Worm (Caenorhabditis elegans) whole organism, mixed stage, embryonic: ENCODE results near the gene C24H12.6.

Source experiments
- M03D4.4 ChIP-seq: sonication (generic microtip); optimal IDR thresholded peaks from 2 replicates; lab custom pipeline; 2017; ENCODE audit warnings: mild to moderate bottlenecking, missing genetic modification characterization, missing compliant biosample characterization
- bed-3 ChIP-seq: fragments of 200-800 bp; sonication (Bioruptor generic); optimal IDR thresholded peaks from 3 replicates; lab custom pipeline; 2018; ENCODE audit warnings: mild to moderate bottlenecking, missing genetic modification characterization, moderate library complexity, missing compliant biosample characterization
- blmp-1 ChIP-seq: fragments of 150-350 bp; optimal IDR thresholded peaks from 2 replicates; lab custom pipeline; 2014; ENCODE audit warnings: missing biosample characterization, missing genetic modification characterization
- ceh-39 ChIP-seq: fragments of 150-350 bp; optimal IDR thresholded peaks from 2 replicates; lab custom pipeline; 2014; ENCODE audit warnings: missing biosample characterization, missing genetic modification characterization
- ceh-43 ChIP-seq: fragments of 200-800 bp; sonication (Bioruptor generic); optimal IDR thresholded peaks from 2 replicates; lab custom pipeline; 2018; ENCODE audit warnings: mild to moderate bottlenecking, missing genetic modification characterization, moderate library complexity, missing compliant biosample characterization
- ces-1 ChIP-seq: fragments of 150-350 bp; optimal IDR thresholded peaks from 2 replicates; lab custom pipeline; 2014; ENCODE audit warnings: missing biosample characterization, missing genetic modification reagents, missing genetic modification characterization
- cnd-1 ChIP-seq: fragments of 200-800 bp; sonication (Bioruptor generic); optimal IDR thresholded peaks from 2 replicates; lab custom pipeline; 2018; ENCODE audit warnings: mild to moderate bottlenecking, missing genetic modification characterization, missing compliant biosample characterization
- drap-1 ChIP-seq: fragments of 200-800 bp; sonication (Bioruptor generic); optimal IDR thresholded peaks from 3 replicates; lab custom pipeline; 2018; ENCODE audit warnings: mild to moderate bottlenecking, missing genetic modification characterization, missing compliant biosample characterization
- elt-1 ChIP-seq: sonication (generic microtip); optimal IDR thresholded peaks from 2 replicates; lab custom pipeline; 2017; ENCODE audit warnings: missing genetic modification characterization, mild to moderate bottlenecking, missing compliant biosample characterization, antibody characterized with exemption, moderate library complexity, borderline replicate concordance; ENCODE audit not compliant: insufficient read depth
- elt-3 ChIP-seq: fragments of 150-350 bp; optimal IDR thresholded peaks from 2 replicates; lab custom pipeline; 2014; ENCODE audit warnings: missing biosample characterization, missing genetic modification characterization
- flh-1 ChIP-seq: fragments of 200-800 bp; sonication (Bioruptor generic); optimal IDR thresholded peaks from 2 replicates; lab custom pipeline; 2018; ENCODE audit warnings: mild to moderate bottlenecking, missing genetic modification characterization, moderate library complexity, missing compliant biosample characterization
- ham-2 ChIP-seq: fragments of 200-800 bp; sonication (Bioruptor generic); optimal IDR thresholded peaks from 2 replicates; lab custom pipeline; 2018; ENCODE audit warnings: mild to moderate bottlenecking, missing genetic modification characterization, missing compliant biosample characterization
- lin-13 ChIP-seq: fragments of 150-350 bp; optimal IDR thresholded peaks from 2 replicates; lab custom pipeline; 2014; ENCODE audit warnings: missing biosample characterization, missing genetic modification characterization
- lin-32 ChIP-seq: fragments of 200-800 bp; sonication (Bioruptor generic); optimal IDR thresholded peaks from 2 replicates; lab custom pipeline; 2018; ENCODE audit warnings: mild to moderate bottlenecking, missing genetic modification characterization, missing compliant biosample characterization
- lsy-2 ChIP-seq: fragments of 150-350 bp; optimal IDR thresholded peaks from 2 replicates; lab custom pipeline; 2014; ENCODE audit warnings: missing biosample characterization, missing genetic modification characterization
- mep-1 ChIP-seq: fragments of 150-350 bp; optimal IDR thresholded peaks from 2 replicates; lab custom pipeline; 2017; ENCODE audit warnings: missing biosample characterization, missing genetic modification reagents, missing genetic modification characterization, inconsistent platforms
- mls-2 ChIP-seq: sonication (generic microtip); optimal IDR thresholded peaks from 2 replicates; lab custom pipeline; 2016; ENCODE audit warnings: mild to moderate bottlenecking, missing genetic modification characterization, moderate library complexity, missing compliant biosample characterization
- nhr-12 ChIP-seq: fragments of 150-350 bp; optimal IDR thresholded peaks from 2 replicates; lab custom pipeline; 2014; ENCODE audit warnings: missing biosample characterization, missing genetic modification characterization
- nhr-2 ChIP-seq: fragments of 150-350 bp; optimal IDR thresholded peaks from 2 replicates; lab custom pipeline; 2014; ENCODE audit warnings: missing biosample characterization, missing genetic modification characterization
- nhr-237 ChIP-seq: fragments of 150-350 bp; optimal IDR thresholded peaks from 2 replicates; lab custom pipeline; 2014; ENCODE audit warnings: missing biosample characterization, missing genetic modification characterization
- nhr-28 ChIP-seq: fragments of 150-350 bp; optimal IDR thresholded peaks from 2 replicates; lab custom pipeline; 2014; ENCODE audit warnings: missing biosample characterization, missing genetic modification characterization
- nhr-76 ChIP-seq: sonication (generic microtip); optimal IDR thresholded peaks from 2 replicates; lab custom pipeline; 2017; ENCODE audit warnings: missing biosample characterization, missing genetic modification characterization
- pha-4 ChIP-seq: fragments of 150-350 bp; optimal IDR thresholded peaks from 2 replicates; lab custom pipeline; 2018; ENCODE audit warnings: missing biosample characterization, missing genetic modification reagents, missing genetic modification characterization
- snpc-4 ChIP-seq: fragments of 150-350 bp; optimal IDR thresholded peaks from 2 replicates; lab custom pipeline; 2014; ENCODE audit warnings: missing biosample characterization, missing genetic modification characterization
- sptf-1 ChIP-seq: sonication (generic microtip); optimal IDR thresholded peaks from 2 replicates; lab custom pipeline; 2017; ENCODE audit warnings: mild to moderate bottlenecking, missing genetic modification characterization, moderate library complexity, missing compliant biosample characterization
- tbx-8 ChIP-seq: fragments of 200-800 bp; sonication (Bioruptor generic); optimal IDR thresholded peaks from 2 replicates; lab custom pipeline; 2018; ENCODE audit warnings: mild to moderate bottlenecking, missing genetic modification characterization, moderate library complexity, missing compliant biosample characterization
- unc-120 ChIP-seq: sonication (generic microtip); optimal IDR thresholded peaks from 2 replicates; lab custom pipeline; 2017; ENCODE audit warnings: missing genetic modification characterization, missing compliant biosample characterization; ENCODE audit not compliant: poor library complexity, severe bottlenecking
- unc-39 ChIP-seq: fragments of 150-350 bp; optimal IDR thresholded peaks from 2 replicates; lab custom pipeline; 2014; ENCODE audit warnings: missing biosample characterization, missing genetic modification characterization
- unc-62 ChIP-seq: fragments of 150-350 bp; optimal IDR thresholded peaks from 2 replicates; lab custom pipeline; 2014; ENCODE audit warnings: missing biosample characterization, missing genetic modification reagents, missing genetic modification characterization
- zip-8 ChIP-seq: fragments of 150-350 bp; optimal IDR thresholded peaks from 2 replicates; lab custom pipeline; 2014; ENCODE audit warnings: missing biosample characterization, missing genetic modification characterization
- ztf-11 ChIP-seq: fragments of 150-350 bp; optimal IDR thresholded peaks from 2 replicates; lab custom pipeline; 2014; ENCODE audit warnings: missing biosample characterization, missing genetic modification characterization

C24H12.6 gene

ce11 chrII:385258-385657 is 33.4 kb downstream of the C24H12.6 start, which contains the start of gene C03H5.5:
C03H5.5 (minus strand) TSS chrII:385358.
- TF ChIP-seq nhr-12 (tag; lab: Kevin White, UChicago) (no peak), ceh-39 (tag; lab: Kevin White, UChicago) (no peak), elt-1 (tag; lab: Kevin White, UChicago) (no peak)
- TF ChIP-seq, all 35 proteins: peak for 0

- TF ChIP-seq bed-3 (no peak), lin-13 (tag; lab: Kevin White, UChicago) (no peak), unc-39 (tag; lab: Kevin White, UChicago) (no peak), cnd-1 (tag; lab: Kevin White, UChicago) (no peak), mep-1 (tag; lab: Kevin White, UChicago) (no peak), ceh-43 (GFP tag; lab: Kevin White, UChicago) (no peak), ceh-39 (tag; lab: Kevin White, UChicago) (no peak)
Observed at ce11 chrII:379935-380334, 38.7 kb downstream of the C24H12.6 start, which contains the start of gene C03H5.7. C03H5.7 (plus strand) TSS chrII:380235.

ce11 chrII:378351-378750 is 40.3 kb downstream of the C24H12.6 start, which contains the start of gene C03H5.9:
C03H5.9 (plus strand) TSS chrII:378651.
- TF ChIP-seq unc-62 (GFP tag; lab: Kevin White, UChicago), result no peak
- TF ChIP-seq ceh-39 (tag; lab: Kevin White, UChicago), result no peak
- TF ChIP-seq mls-2 (tag; lab: Kevin White, UChicago), result no peak
- TF ChIP-seq lin-13 (tag; lab: Kevin White, UChicago), result no peak
- TF ChIP-seq pha-4 (tag; lab: Kevin White, UChicago), result no peak
- TF ChIP-seq zip-8 (tag; lab: Kevin White, UChicago), result no peak
- no peak for TF ChIP-seq nhr-28 (tag; lab: Kevin White, UChicago)
- TF ChIP-seq tbx-8 (GFP tag; lab: Kevin White, UChicago), result no peak
- no peak for TF ChIP-seq sptf-1 (tag; lab: Kevin White, UChicago)
- no peak for TF ChIP-seq ham-2 (GFP tag; lab: Kevin White, UChicago)

- TF ChIP-seq ces-1 (GFP tag; lab: Kevin White, UChicago) (no peak), nhr-12 (tag; lab: Kevin White, UChicago) (no peak), ceh-39 (tag; lab: Kevin White, UChicago) (no peak), mep-1 (tag; lab: Kevin White, UChicago) (no peak), tbx-8 (GFP tag; lab: Kevin White, UChicago) (no peak), sptf-1 (tag; lab: Kevin White, UChicago) (no peak), snpc-4 (no peak), nhr-28 (tag; lab: Kevin White, UChicago) (no peak), ceh-43 (GFP tag; lab: Kevin White, UChicago) (no peak), drap-1 (GFP tag; lab: Kevin White, UChicago) (no peak), elt-3 (no peak), ztf-11 (tag; lab: Kevin White, UChicago) (no peak)
- TF ChIP-seq, all 35 proteins: peak for 0
Observed at ce11 chrII:374950-375349, 43.7 kb downstream of the C24H12.6 start, which contains the start of gene C03H5.4. C03H5.4 (plus strand) TSS chrII:375250.

ce11 chrII:372235-372634 is 46.4 kb downstream of the C24H12.6 start:
- no peak for TF ChIP-seq elt-1 (tag; lab: Kevin White, UChicago)
- TF ChIP-seq nhr-28 (tag; lab: Kevin White, UChicago), result no peak
- TF ChIP-seq lin-32 (GFP tag; lab: Kevin White, UChicago), result no peak
- no peak for TF ChIP-seq mls-2 (tag; lab: Kevin White, UChicago)
- no peak for TF ChIP-seq nhr-12 (tag; lab: Kevin White, UChicago)
- TF ChIP-seq lsy-2 (tag; lab: Kevin White, UChicago), result no peak
- no peak for TF ChIP-seq sptf-1 (tag; lab: Kevin White, UChicago)
- no peak for TF ChIP-seq M03D4.4 (tag; lab: Kevin White, UChicago)
- TF ChIP-seq nhr-2 (tag; lab: Kevin White, UChicago), result no peak
- TF ChIP-seq nhr-237, result no peak
- no peak for TF ChIP-seq ztf-11 (tag; lab: Kevin White, UChicago)
- no peak for TF ChIP-seq blmp-1 (tag; lab: Kevin White, UChicago)
- no peak for TF ChIP-seq flh-1 (GFP tag; lab: Kevin White, UChicago)
- no peak for TF ChIP-seq unc-62 (GFP tag; lab: Kevin White, UChicago)
- no peak for TF ChIP-seq ceh-43 (GFP tag; lab: Kevin White, UChicago)
- TF ChIP-seq unc-120 (tag; lab: Kevin White, UChicago), result no peak
- TF ChIP-seq nhr-76 (tag; lab: Kevin White, UChicago), result no peak
- TF ChIP-seq snpc-4, result no peak
- TF ChIP-seq lin-13 (tag; lab: Kevin White, UChicago), result no peak
- TF ChIP-seq, all 35 proteins: peak for 0
